Worm (Caenorhabditis elegans): ENCODE data around the gene Y71G10AR.4.

DNA sequence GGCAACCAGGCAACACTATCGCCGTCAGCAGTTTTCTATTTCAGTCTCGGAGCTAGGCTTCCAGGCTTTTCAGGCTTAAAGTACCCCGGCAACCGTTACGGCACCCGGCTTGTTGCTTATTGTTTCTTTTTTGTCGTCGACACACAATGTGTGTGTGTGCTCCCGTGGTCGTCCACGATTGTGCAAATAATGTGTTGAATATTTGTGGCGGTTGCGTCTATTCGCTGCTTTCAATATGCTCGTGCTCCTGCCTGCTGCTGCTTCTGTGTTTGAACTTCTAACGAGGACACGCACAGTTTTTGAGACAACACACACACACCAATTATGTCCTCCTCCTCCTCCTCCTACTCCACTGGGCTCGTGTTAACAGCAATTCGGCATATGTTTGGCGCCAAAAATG lies 22.5 kb downstream of the Y71G10AR.4 start:
- peak; percentile 8 for TF ChIP-seq ceh-18 (tag; optimal IDR thresholded peaks at IDR 0.05)
- TF ChIP-seq rnt-1 (tag; optimal IDR thresholded peaks at IDR 0.05), result no peak
- TF ChIP-seq madf-2 (tag; optimal IDR thresholded peaks at IDR 0.05), result no peak

Measured in whole organism, late embryonic.